Worm (Caenorhabditis elegans) whole organism, young adult: ENCODE results near the gene ZC262.4.

Experiments used
- B0019.2 ChIP-seq: fragments of 200-800 bp; sonication (Bioruptor generic); conservative IDR thresholded peaks from 2 replicates; pipeline ENCODE4 v1.3.6; 2022; ENCODE audit warnings: missing genetic modification reagents, missing genetic modification characterization, missing compliant biosample characterization
- B0336.3 ChIP-seq: fragments of 200-800 bp; sonication (Bioruptor generic); IDR thresholded peaks from 2 replicates; pipeline ENCODE4 v1.3.6; 2022; ENCODE audit warnings: missing genetic modification characterization, missing compliant biosample characterization
- F22D6.2 ChIP-seq: sonication (generic microtip); optimal IDR thresholded peaks from 2 replicates; lab custom pipeline; 2016; ENCODE audit warnings: mild to moderate bottlenecking, missing genetic modification characterization, missing compliant biosample characterization
- F33H1.4 ChIP-seq: fragments of 200-800 bp; sonication (Bioruptor generic); IDR thresholded peaks from 2 replicates; pipeline ENCODE4 v1.3.6; 2022; ENCODE audit warnings: missing genetic modification reagents, missing genetic modification characterization, missing compliant biosample characterization
- F39B2.1 ChIP-seq: fragments of 200-800 bp; sonication (Bioruptor generic); IDR thresholded peaks from 2 replicates; pipeline ENCODE4 v1.3.6; 2022; ENCODE audit warnings: missing genetic modification reagents, missing genetic modification characterization, missing compliant biosample characterization
- F57C9.4 ChIP-seq: sonication (generic microtip); optimal IDR thresholded peaks from 2 replicates; lab custom pipeline; 2017; ENCODE audit warnings: mild to moderate bottlenecking, missing genetic modification characterization, missing compliant biosample characterization
- K12H6.12 ChIP-seq: fragments of 200-800 bp; sonication (Bioruptor generic); optimal IDR thresholded peaks from 2 replicates; lab custom pipeline; 2018; ENCODE audit warnings: mild to moderate bottlenecking, missing genetic modification characterization, missing compliant biosample characterization
- Y53G8AR.9 ChIP-seq: fragments of 200-800 bp; sonication (Bioruptor generic); conservative IDR thresholded peaks from 2 replicates; pipeline ENCODE4 v1.3.6; 2022; ENCODE audit warnings: missing genetic modification reagents, missing genetic modification characterization, missing compliant biosample characterization
- Y95B8A.8 ChIP-seq: fragments of 200-800 bp; sonication (Bioruptor generic); IDR thresholded peaks from 2 replicates; pipeline ENCODE4 v1.3.6; 2022; ENCODE audit warnings: missing genetic modification reagents, missing genetic modification characterization, missing compliant biosample characterization
- ZK185.1 ChIP-seq: sonication (generic microtip); optimal IDR thresholded peaks from 2 replicates; lab custom pipeline; 2016; ENCODE audit warnings: mild to moderate bottlenecking, missing genetic modification characterization, missing compliant biosample characterization; ENCODE audit not compliant: poor library complexity, severe bottlenecking
- ama-1 ChIP-seq, 3 experiments: fragments of 150-350 bp in 1 of 3; sonication (generic microtip) in 2 of 3; optimal IDR thresholded peaks; 2 replicates each; lab custom pipeline; 2014 to 2018; ENCODE audit warnings: missing biosample characterization in 2 of 3, missing genetic modification characterization in 2 of 3, missing genetic modification reagents in 2 of 3
- attf-3 ChIP-seq: fragments of 200-800 bp; sonication (Bioruptor generic); conservative IDR thresholded peaks from 2 replicates; pipeline ENCODE4 v1.3.6; 2022; ENCODE audit warnings: missing genetic modification reagents, missing genetic modification characterization, missing compliant biosample characterization
- attf-5 ChIP-seq: fragments of 200-800 bp; sonication (Bioruptor generic); optimal IDR thresholded peaks from 2 replicates; lab custom pipeline; 2018; ENCODE audit warnings: mild to moderate bottlenecking, missing genetic modification characterization, missing compliant biosample characterization
- cebp-1 ChIP-seq, 2 experiments: fragments of 200-800 bp in 1 of 2; sonication (Bioruptor generic) in 1 of 2; sonication (generic microtip) in 1 of 2; IDR thresholded peaks in 1 of 2; optimal IDR thresholded peaks in 1 of 2; 2 replicates each; pipeline versions ENCODE4 v1.3.6 to Lab custom; 2017 to 2022; ENCODE audit warnings: missing compliant biosample characterization in 2 of 2, missing genetic modification characterization in 2 of 2, mild to moderate bottlenecking in 1 of 2, missing genetic modification reagents in 1 of 2, moderate library complexity in 1 of 2
- ceh-100 ChIP-seq: fragments of 200-800 bp; sonication (Bioruptor generic); IDR thresholded peaks from 2 replicates; pipeline ENCODE4 v1.3.6; 2022; ENCODE audit warnings: missing genetic modification reagents, missing genetic modification characterization, missing compliant biosample characterization
- ceh-27 ChIP-seq: fragments of 200-800 bp; sonication (Bioruptor generic); optimal IDR thresholded peaks from 2 replicates; lab custom pipeline; 2018; ENCODE audit warnings: mild to moderate bottlenecking, missing genetic modification characterization, moderate library complexity, missing compliant biosample characterization
- ceh-91 ChIP-seq: fragments of 200-800 bp; sonication (Bioruptor generic); IDR thresholded peaks from 2 replicates; pipeline ENCODE4 v1.3.6; 2022; ENCODE audit warnings: missing genetic modification reagents, missing genetic modification characterization, missing compliant biosample characterization
- die-1 ChIP-seq: sonication (generic microtip); optimal IDR thresholded peaks from 2 replicates; lab custom pipeline; 2016; ENCODE audit warnings: missing genotype, mild to moderate bottlenecking, missing genetic modification characterization, missing compliant biosample characterization
- dpl-1 ChIP-seq: fragments of 150-350 bp; optimal IDR thresholded peaks from 2 replicates; lab custom pipeline; 2014; ENCODE audit warnings: missing biosample characterization, missing genetic modification reagents, missing genetic modification characterization
- efl-1 ChIP-seq: fragments of 150-350 bp; optimal IDR thresholded peaks from 2 replicates; lab custom pipeline; 2014; ENCODE audit warnings: missing biosample characterization, missing genetic modification reagents, missing genetic modification characterization
- egl-18 ChIP-seq: fragments of 200-800 bp; sonication (Bioruptor generic); IDR thresholded peaks from 2 replicates; pipeline ENCODE4 v1.3.6; 2022; ENCODE audit warnings: missing genetic modification reagents, missing genetic modification characterization, missing compliant biosample characterization
- egl-44 ChIP-seq: fragments of 200-800 bp; sonication (Bioruptor generic); IDR thresholded peaks from 2 replicates; pipeline ENCODE4 v1.3.6; 2022; ENCODE audit warnings: missing genetic modification reagents, missing genetic modification characterization, missing compliant biosample characterization
- ekl-4 ChIP-seq: fragments of 200-800 bp; sonication (Bioruptor generic); IDR thresholded peaks from 2 replicates; pipeline ENCODE4 v1.3.6; 2022; ENCODE audit warnings: missing genetic modification reagents, missing genetic modification characterization, missing compliant biosample characterization
- gei-17 ChIP-seq: fragments of 200-800 bp; sonication (Bioruptor generic); optimal IDR thresholded peaks from 2 replicates; lab custom pipeline; 2018; ENCODE audit warnings: mild to moderate bottlenecking, missing genetic modification characterization, missing compliant biosample characterization
- hmg-20 ChIP-seq: fragments of 200-800 bp; sonication (Bioruptor generic); IDR thresholded peaks from 2 replicates; pipeline ENCODE4 v1.3.6; 2022; ENCODE audit warnings: missing genetic modification reagents, missing genetic modification characterization, missing compliant biosample characterization
- lin-35 ChIP-seq, 3 experiments: fragments of 150-350 bp in 2 of 3; sonication (generic microtip) in 1 of 3; optimal IDR thresholded peaks; 2 replicates each; lab custom pipeline; 2014 to 2018; ENCODE audit warnings: missing biosample characterization in 3 of 3, missing genetic modification characterization in 3 of 3, missing genetic modification reagents in 3 of 3
- lin-40 ChIP-seq: sonication (generic microtip); optimal IDR thresholded peaks from 2 replicates; lab custom pipeline; 2016; ENCODE audit warnings: missing genetic modification characterization, mild to moderate bottlenecking, missing compliant biosample characterization, missing genotype, missing genetic modification reagents
- lin-54 ChIP-seq: fragments of 200-800 bp; sonication (Bioruptor generic); optimal IDR thresholded peaks from 2 replicates; lab custom pipeline; 2018; ENCODE audit warnings: mild to moderate bottlenecking, missing genetic modification characterization, missing compliant biosample characterization
- lsl-1 ChIP-seq: fragments of 200-800 bp; sonication (Bioruptor generic); optimal IDR thresholded peaks from 2 replicates; lab custom pipeline; 2018; ENCODE audit warnings: mild to moderate bottlenecking, missing genetic modification characterization, moderate library complexity, missing compliant biosample characterization
- lsy-27 ChIP-seq: sonication (generic microtip); optimal IDR thresholded peaks from 2 replicates; lab custom pipeline; 2017; ENCODE audit warnings: missing genetic modification characterization, mild to moderate bottlenecking, missing compliant biosample characterization, antibody characterized with exemption, missing genotype, borderline replicate concordance; ENCODE audit not compliant: insufficient read depth
- madf-3 ChIP-seq: fragments of 200-800 bp; sonication (Bioruptor generic); IDR thresholded peaks from 2 replicates; pipeline ENCODE4 v1.3.6; 2022; ENCODE audit warnings: missing genetic modification reagents, missing genetic modification characterization, missing compliant biosample characterization
- madf-6 ChIP-seq: fragments of 200-800 bp; sonication (Bioruptor generic); IDR thresholded peaks from 2 replicates; pipeline ENCODE4 v1.3.6; 2022; ENCODE audit warnings: missing genetic modification reagents, missing genetic modification characterization, missing compliant biosample characterization
- mcd-1 ChIP-seq: fragments of 200-800 bp; sonication (Bioruptor generic); IDR thresholded peaks from 2 replicates; pipeline ENCODE4 v1.3.6; 2022; ENCODE audit warnings: missing genetic modification reagents, missing genetic modification characterization, missing compliant biosample characterization
- mel-28 ChIP-seq: sonication (generic microtip); optimal IDR thresholded peaks from 2 replicates; lab custom pipeline; 2016; ENCODE audit warnings: borderline replicate concordance, mild to moderate bottlenecking, missing genetic modification characterization, missing compliant biosample characterization
- nfya-1 ChIP-seq: sonication (generic microtip); optimal IDR thresholded peaks from 2 replicates; lab custom pipeline; 2017; ENCODE audit warnings: antibody characterized with exemption, missing compliant biosample characterization, missing genetic modification characterization, borderline replicate concordance; ENCODE audit not compliant: insufficient read depth
- nfyb-1 ChIP-seq: fragments of 200-800 bp; sonication (Bioruptor generic); IDR thresholded peaks from 2 replicates; pipeline ENCODE4 v1.3.6; 2022; ENCODE audit warnings: missing genetic modification reagents, missing genetic modification characterization, missing compliant biosample characterization
- nhr-80 ChIP-seq: sonication (generic microtip); optimal IDR thresholded peaks from 2 replicates; lab custom pipeline; 2016; ENCODE audit warnings: missing genetic modification characterization, missing compliant biosample characterization
- snpc-1.1 ChIP-seq: sonication (generic microtip); optimal IDR thresholded peaks from 2 replicates; lab custom pipeline; 2017; ENCODE audit warnings: missing genetic modification characterization, mild to moderate bottlenecking, missing compliant biosample characterization, antibody characterized with exemption, moderate library complexity, missing genotype, missing genetic modification reagents; ENCODE audit not compliant: insufficient read depth
- snpc-1.3 ChIP-seq: sonication (generic microtip); optimal IDR thresholded peaks from 2 replicates; lab custom pipeline; 2017; ENCODE audit warnings: missing genetic modification characterization, mild to moderate bottlenecking, missing compliant biosample characterization, antibody characterized with exemption, moderate library complexity, missing genotype, missing genetic modification reagents; ENCODE audit not compliant: insufficient read depth
- somi-1 ChIP-seq: fragments of 200-800 bp; sonication (Bioruptor generic); optimal IDR thresholded peaks from 2 replicates; lab custom pipeline; 2018; ENCODE audit warnings: mild to moderate bottlenecking, missing genetic modification characterization, missing compliant biosample characterization
- tlf-1 ChIP-seq: fragments of 200-800 bp; sonication (Bioruptor generic); optimal IDR thresholded peaks from 2 replicates; lab custom pipeline; 2018; ENCODE audit warnings: mild to moderate bottlenecking, missing genetic modification characterization, missing compliant biosample characterization
- xnd-1 ChIP-seq: sonication (generic microtip); optimal IDR thresholded peaks from 2 replicates; lab custom pipeline; 2016; ENCODE audit warnings: missing genotype, missing genetic modification reagents, missing genetic modification characterization, missing compliant biosample characterization
- ztf-22 ChIP-seq: fragments of 200-800 bp; sonication (Bioruptor generic); optimal IDR thresholded peaks from 2 replicates; lab custom pipeline; 2018; ENCODE audit warnings: mild to moderate bottlenecking, missing genetic modification characterization, moderate library complexity, missing compliant biosample characterization

The ZC262.4 gene

ce11 chrIII:8358213-8358672 is 23.9 kb upstream of the ZC262.4 start, which contains the start of the genes R05D3.8 and rfp-1 (continued):
- TF ChIP-seq madf-3 (0 out of 2 replicates have a peak, but pooled peaks have one; percentile 16), lin-35 (GFP tag; optimal IDR thresholded peaks at IDR 0.05; lab: Kevin White, UChicago) (peak in 1 of 3 experiments; percentile 73), ZK185.1 (tag; lab: Kevin White, UChicago) (peak; percentile 3), attf-3 (GFP tag; lab: Robert Waterston, UW) (peak; percentile 68), lin-40 (peak; percentile 47), lsy-27 (tag; lab: Kevin White, UChicago) (no peak), snpc-1.3 (peak; percentile 58), tlf-1 (GFP tag; lab: Kevin White, UChicago) (peak; percentile 12), madf-6 (GFP tag; lab: Robert Waterston, UW) (peak; percentile 87), nfyb-1 (GFP tag; lab: Robert Waterston, UW) (peak; percentile 67; the same call in 1 of the 2 replicates), ama-1 (optimal IDR thresholded peaks at IDR 0.05; lab: Kevin White, UChicago) (no peak), ama-1 (GFP tag; optimal IDR thresholded peaks at IDR 0.05; lab: Kevin White, UChicago) (peak in 1 of 2 experiments; percentile 14), efl-1 (GFP tag; lab: Kevin White, UChicago) (peak; percentile 64), B0336.3 (GFP tag; lab: Robert Waterston, UW) (0 out of 2 replicates have a peak, but pooled peaks have one; percentile 32), F22D6.2 (tag; lab: Kevin White, UChicago) (no peak), B0019.2 (GFP tag; lab: Robert Waterston, UW) (0 out of 2 replicates have a peak, but pooled peaks have one; percentile 8), lin-54 (GFP tag; lab: Kevin White, UChicago) (peak; percentile 81), ceh-100 (GFP tag; lab: Robert Waterston, UW) (no peak), Y53G8AR.9 (0 out of 2 replicates have a peak, but pooled peaks have one; percentile 50), attf-5 (peak; percentile 71), ceh-91 (GFP tag; lab: Robert Waterston, UW) (peak; percentile 72), F33H1.4 (GFP tag; lab: Robert Waterston, UW) (peak; percentile 95), xnd-1 (peak; percentile 56), F39B2.1 (GFP tag; lab: Robert Waterston, UW) (no peak), Y95B8A.8 (GFP tag; lab: Robert Waterston, UW) (no peak), mcd-1 (GFP tag; lab: Robert Waterston, UW) (peak; percentile 50; the same call in 1 of the 2 replicates), nhr-80 (tag; lab: Kevin White, UChicago) (peak; percentile 31), cebp-1 (GFP tag; IDR thresholded peaks at IDR 0.05; lab: Robert Waterston, UW) (no peak), cebp-1 (tag; optimal IDR thresholded peaks at IDR 0.05; lab: Kevin White, UChicago) (peak; percentile 67)

- TF ChIP-seq hmg-20 (GFP tag; lab: Robert Waterston, UW) (no peak), F57C9.4 (tag; lab: Kevin White, UChicago) (no peak), die-1 (tag; lab: Kevin White, UChicago) (peak; percentile 22), ceh-27 (GFP tag; lab: Kevin White, UChicago) (peak; percentile 65), gei-17 (GFP tag; lab: Kevin White, UChicago) (peak; percentile 8), snpc-1.1 (tag; lab: Kevin White, UChicago) (no peak), tlf-1 (GFP tag; lab: Kevin White, UChicago) (peak; percentile 2), Y95B8A.8 (GFP tag; lab: Robert Waterston, UW) (no peak), egl-18 (GFP tag; lab: Robert Waterston, UW) (no peak), K12H6.12 (tag; lab: Kevin White, UChicago) (peak; percentile 73), ekl-4 (peak; percentile 65; the same call in 1 of the 2 replicates), ztf-22 (GFP tag; lab: Kevin White, UChicago) (no peak), madf-6 (GFP tag; lab: Robert Waterston, UW) (peak; percentile 29), somi-1 (GFP tag; lab: Kevin White, UChicago) (peak; percentile 39), lin-40 (peak; percentile 57), F33H1.4 (GFP tag; lab: Robert Waterston, UW) (peak; percentile 22; the same call in 1 of the 2 replicates), egl-44 (GFP tag; lab: Robert Waterston, UW) (0 out of 2 replicates have a peak, but pooled peaks have one; percentile 25), lsl-1 (GFP tag; lab: Kevin White, UChicago) (no peak), ama-1 (optimal IDR thresholded peaks at IDR 0.05; lab: Kevin White, UChicago) (peak; percentile 32), ama-1 (GFP tag; optimal IDR thresholded peaks at IDR 0.05; lab: Kevin White, UChicago) (no peak), mel-28 (no peak), nfya-1 (no peak), dpl-1 (GFP tag; lab: Kevin White, UChicago) (peak; percentile 31)
Observed at ce11 chrIII:8356407-8356881, 22.1 kb upstream of the ZC262.4 start.
